Worm (Caenorhabditis elegans) whole organism, L2 larva: ENCODE results near the gene srx-122.

Experiments used
- Y55F3AM.14 ChIP-seq: fragments of 200-800 bp; sonication (Bioruptor generic); optimal IDR thresholded peaks from 2 replicates; lab custom pipeline; 2018; ENCODE audit warnings: mild to moderate bottlenecking, missing genetic modification characterization, missing compliant biosample characterization
- blmp-1 ChIP-seq: sonication (generic microtip); optimal IDR thresholded peaks from 2 replicates; lab custom pipeline; 2017; ENCODE audit warnings: missing genetic modification characterization, mild to moderate bottlenecking, missing compliant biosample characterization, antibody characterized with exemption, moderate library complexity; ENCODE audit not compliant: insufficient read depth
- ceh-82 ChIP-seq: fragments of 150-350 bp; optimal IDR thresholded peaks from 2 replicates; lab custom pipeline; 2014; ENCODE audit warnings: missing biosample characterization, missing genetic modification characterization
- egl-27 ChIP-seq: sonication (generic microtip); optimal IDR thresholded peaks from 3 replicates; lab custom pipeline; 2017; ENCODE audit warnings: missing biosample characterization, missing genetic modification reagents, missing genetic modification characterization
- lin-13 ChIP-seq: fragments of 150-350 bp; optimal IDR thresholded peaks from 2 replicates; lab custom pipeline; 2014; ENCODE audit warnings: missing biosample characterization, missing genetic modification reagents, missing genetic modification characterization
- mbf-1 ChIP-seq: sonication (generic microtip); optimal IDR thresholded peaks from 2 replicates; lab custom pipeline; 2017; ENCODE audit warnings: missing biosample characterization, missing genetic modification characterization
- nhr-6 ChIP-seq: fragments of 150-350 bp; optimal IDR thresholded peaks from 2 replicates; lab custom pipeline; 2014; ENCODE audit warnings: missing biosample characterization, missing genetic modification characterization
- nhr-77 ChIP-seq: fragments of 150-350 bp; optimal IDR thresholded peaks from 2 replicates; lab custom pipeline; 2014; ENCODE audit warnings: missing biosample characterization, missing genetic modification characterization
- skn-1 ChIP-seq: sonication (generic microtip); optimal IDR thresholded peaks from 2 replicates; lab custom pipeline; 2017; ENCODE audit warnings: missing biosample characterization, missing genetic modification characterization
- snpc-4 ChIP-seq: fragments of 150-350 bp; optimal IDR thresholded peaks from 2 replicates; lab custom pipeline; 2014; ENCODE audit warnings: missing biosample characterization, missing genetic modification characterization
- unc-55 ChIP-seq: fragments of 150-350 bp; sonication (generic microtip); optimal IDR thresholded peaks from 3 replicates; lab custom pipeline; 2014; ENCODE audit warnings: missing biosample characterization, missing genetic modification reagents, missing genetic modification characterization
- unc-62 ChIP-seq: fragments of 150-350 bp; optimal IDR thresholded peaks from 2 replicates; lab custom pipeline; 2014; ENCODE audit warnings: missing biosample characterization, missing genetic modification reagents, missing genetic modification characterization
- ztf-11 ChIP-seq: sonication (generic microtip); optimal IDR thresholded peaks from 2 replicates; lab custom pipeline; 2017; ENCODE audit warnings: missing biosample characterization, missing genetic modification characterization

DNA sequence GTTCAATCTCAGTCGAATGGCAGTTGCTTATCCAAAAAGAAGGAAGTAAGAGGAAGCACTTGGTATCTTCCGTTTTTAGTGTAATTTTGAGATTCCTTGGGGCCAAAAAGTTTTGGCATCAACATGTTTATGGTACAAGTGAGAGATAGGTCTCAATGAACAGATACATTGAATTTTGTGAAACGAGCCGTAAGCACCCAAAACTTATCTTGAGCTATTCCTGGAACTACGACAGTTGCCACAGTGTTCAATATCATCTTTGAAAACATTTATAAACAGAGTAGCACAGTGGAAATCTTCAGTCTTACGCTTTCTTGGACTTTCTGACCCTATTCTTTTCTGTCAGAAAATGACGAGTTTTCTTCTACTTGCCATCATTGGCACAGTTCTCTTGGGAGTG is 22.6 kb downstream of the srx-122 start, which contains the start of gene T28A11.3:
- TF ChIP-seq skn-1 (tag; lab: Kevin White, UChicago) (no peak), nhr-77 (tag; lab: Kevin White, UChicago) (no peak), unc-55 (no peak), ceh-82 (tag; lab: Kevin White, UChicago) (no peak), unc-62 (GFP tag; lab: Kevin White, UChicago) (no peak), egl-27 (tag; lab: Kevin White, UChicago) (no peak), lin-13 (GFP tag; lab: Kevin White, UChicago) (no peak), Y55F3AM.14 (GFP tag; lab: Kevin White, UChicago) (no peak), blmp-1 (tag; lab: Kevin White, UChicago) (no peak), ztf-11 (tag; lab: Kevin White, UChicago) (no peak), mbf-1 (tag; lab: Kevin White, UChicago) (no peak), snpc-4 (tag; lab: Kevin White, UChicago) (no peak), nhr-6 (no peak)
